Fruit fly (Drosophila melanogaster) S2 (cell line): ENCODE data around the gene Jon66Ci.

Source experiments
- CG8478 ChIP-seq: fragments of >200 bp; optimal IDR thresholded peaks from 2 replicates; lab custom pipeline; 2018
- CTCF ChIP-seq, 2 experiments: fragments of >200 bp; optimal IDR thresholded peaks; 2 replicates each; lab custom pipeline; 2018

DNA sequence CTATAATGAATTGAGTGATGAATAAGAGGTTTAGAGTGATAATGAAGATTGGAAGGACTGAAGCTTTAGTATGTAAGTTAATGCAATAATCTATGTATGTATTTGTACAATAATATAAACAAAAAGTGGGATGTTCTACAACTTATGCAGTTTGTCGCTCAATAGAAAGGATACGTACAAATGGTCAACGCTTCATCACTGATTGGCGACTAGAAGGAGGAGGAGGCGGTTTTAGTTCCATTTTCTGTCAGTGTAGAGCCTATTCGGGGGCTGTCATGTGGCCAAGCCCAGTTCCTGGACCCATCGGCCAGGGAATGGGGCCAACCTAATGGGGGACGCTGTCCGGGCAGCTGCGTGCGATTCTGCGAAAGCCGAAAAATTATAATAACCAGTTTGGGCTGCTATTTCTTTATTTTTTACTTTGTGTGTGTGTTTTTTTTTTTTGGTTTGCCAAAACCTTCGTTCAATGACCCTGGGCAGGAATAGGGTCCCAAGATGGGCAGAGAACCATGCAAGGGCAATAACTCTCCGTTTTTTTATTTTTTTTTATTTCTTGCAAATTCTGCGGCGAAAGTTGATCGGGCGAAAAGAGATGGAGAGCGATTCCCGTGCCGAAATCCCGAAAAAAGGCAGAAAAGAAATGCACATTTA, 22.5 kb upstream of the Jon66Ci start:
- TF ChIP-seq CG8478 (lab: Kevin White, UChicago) (no peak), CTCF (optimal IDR thresholded peaks at IDR 0.05; lab: Kevin White, UChicago) (no peak)
